Worm (Caenorhabditis elegans): ENCODE results near the gene srg-15.

Gene srg-15

ce11 chrII:8730960-8731693 is 20.9 kb upstream of the srg-15 start:
- TF ChIP-seq Y22D7AL.16 (tag; optimal IDR thresholded peaks at IDR 0.05): no peak
- TF ChIP-seq ref-2 (tag; optimal IDR thresholded peaks at IDR 0.05): no peak
- no peak for TF ChIP-seq ceh-45 (GFP tag; IDR thresholded peaks at IDR 0.05)
- TF ChIP-seq unc-86 (tag; optimal IDR thresholded peaks at IDR 0.05): no peak
- TF ChIP-seq ahr-1 (tag; optimal IDR thresholded peaks at IDR 0.05): no peak
- TF ChIP-seq ceh-24 (tag; optimal IDR thresholded peaks at IDR 0.05): no peak
- no peak for TF ChIP-seq rnt-1 (tag; optimal IDR thresholded peaks at IDR 0.05)
- TF ChIP-seq nhr-232 (tag; optimal IDR thresholded peaks at IDR 0.05): no peak

ce11 chrII:8730281-8730680 is 20.1 kb upstream of the srg-15 start:
- TF ChIP-seq unc-3 (GFP tag; conservative IDR thresholded peaks at IDR 0.05) (no peak), unc-3 (tag; optimal IDR thresholded peaks at IDR 0.05) (no peak), mec-3 (tag; optimal IDR thresholded peaks at IDR 0.05; ENCODE audit: borderline replicate concordance) (no peak), elt-2 (tag; optimal IDR thresholded peaks at IDR 0.05) (peak; percentile 51)

- TF ChIP-seq hlh-13 (GFP tag; optimal IDR thresholded peaks at IDR 0.05): no peak
- TF ChIP-seq T23F11.4 (GFP tag; optimal IDR thresholded peaks at IDR 0.05): no peak
- no peak for TF ChIP-seq ets-4 (tag; optimal IDR thresholded peaks at IDR 0.05)
- TF ChIP-seq ceh-24 (tag; optimal IDR thresholded peaks at IDR 0.05): no peak
- no peak for TF ChIP-seq C38D4.7 (GFP tag; optimal IDR thresholded peaks at IDR 0.05)
- TF ChIP-seq unc-86 (tag; optimal IDR thresholded peaks at IDR 0.05): no peak
- no peak for TF ChIP-seq zip-5 (tag; optimal IDR thresholded peaks at IDR 0.05)
- no peak for TF ChIP-seq madf-2 (tag; optimal IDR thresholded peaks at IDR 0.05)
- no peak for TF ChIP-seq C08G9.2 (tag; optimal IDR thresholded peaks at IDR 0.05)
- no peak for TF ChIP-seq pha-4 (tag; optimal IDR thresholded peaks at IDR 0.05)
- no peak for TF ChIP-seq ahr-1 (tag; optimal IDR thresholded peaks at IDR 0.05)
- TF ChIP-seq pha-2 (tag; optimal IDR thresholded peaks at IDR 0.05): no peak
- no peak for TF ChIP-seq pros-1 (tag; optimal IDR thresholded peaks at IDR 0.05)
- TF ChIP-seq nhr-232 (tag; optimal IDR thresholded peaks at IDR 0.05): no peak
- no peak for TF ChIP-seq ceh-19 (GFP tag; optimal IDR thresholded peaks at IDR 0.05)
- no peak for TF ChIP-seq elt-2 (tag; optimal IDR thresholded peaks at IDR 0.05)
- no peak for TF ChIP-seq che-1 (tag; optimal IDR thresholded peaks at IDR 0.05)
- no peak for TF ChIP-seq nhr-11 (tag; optimal IDR thresholded peaks at IDR 0.05)
Measured at ce11 chrII:8726700-8727099, 16.5 kb upstream of the srg-15 start, which contains the start of gene T01B7.9. T01B7.9 (minus strand) TSS chrII:8726800.

ce11 chrII:8721955-8722524 is 11.8 kb upstream of the srg-15 start, which contains the start of gene trcs-2:
trcs-2 (plus strand) TSS chrII:8722474.
- no peak for TF ChIP-seq nhr-232 (tag; optimal IDR thresholded peaks at IDR 0.05)
- TF ChIP-seq fax-1 (tag; optimal IDR thresholded peaks at IDR 0.05): no peak
- TF ChIP-seq ceh-2 (tag; optimal IDR thresholded peaks at IDR 0.05): no peak
- TF ChIP-seq sox-4 (tag; optimal IDR thresholded peaks at IDR 0.05): no peak
- no peak for TF ChIP-seq ceh-45 (GFP tag; IDR thresholded peaks at IDR 0.05)
- TF ChIP-seq ceh-48 (tag; optimal IDR thresholded peaks at IDR 0.05): no peak
- no peak for TF ChIP-seq eyg-1 (tag; optimal IDR thresholded peaks at IDR 0.05)
- no peak for TF ChIP-seq ceh-30 (tag; optimal IDR thresholded peaks at IDR 0.05)
- no peak for TF ChIP-seq nhr-11 (tag; optimal IDR thresholded peaks at IDR 0.05)
- no peak for TF ChIP-seq C08G9.2 (tag; optimal IDR thresholded peaks at IDR 0.05)
- no peak for TF ChIP-seq unc-86 (tag; optimal IDR thresholded peaks at IDR 0.05)
- TF ChIP-seq pat-9 (tag; optimal IDR thresholded peaks at IDR 0.05): no peak
- TF ChIP-seq rnt-1 (tag; optimal IDR thresholded peaks at IDR 0.05): no peak
- TF ChIP-seq mec-3 (tag; optimal IDR thresholded peaks at IDR 0.05; ENCODE audit: borderline replicate concordance): no peak
- no peak for TF ChIP-seq ref-2 (tag; optimal IDR thresholded peaks at IDR 0.05)
- no peak for TF ChIP-seq elt-4 (tag; optimal IDR thresholded peaks at IDR 0.05)

All from whole organism, late embryonic.